Fruit fly (Drosophila melanogaster): ENCODE measurements around the gene CG34124.
A peak's percentile ranks its signal among the peaks of the same experiment; 100 is the strongest.

Gene CG34124

DNA sequence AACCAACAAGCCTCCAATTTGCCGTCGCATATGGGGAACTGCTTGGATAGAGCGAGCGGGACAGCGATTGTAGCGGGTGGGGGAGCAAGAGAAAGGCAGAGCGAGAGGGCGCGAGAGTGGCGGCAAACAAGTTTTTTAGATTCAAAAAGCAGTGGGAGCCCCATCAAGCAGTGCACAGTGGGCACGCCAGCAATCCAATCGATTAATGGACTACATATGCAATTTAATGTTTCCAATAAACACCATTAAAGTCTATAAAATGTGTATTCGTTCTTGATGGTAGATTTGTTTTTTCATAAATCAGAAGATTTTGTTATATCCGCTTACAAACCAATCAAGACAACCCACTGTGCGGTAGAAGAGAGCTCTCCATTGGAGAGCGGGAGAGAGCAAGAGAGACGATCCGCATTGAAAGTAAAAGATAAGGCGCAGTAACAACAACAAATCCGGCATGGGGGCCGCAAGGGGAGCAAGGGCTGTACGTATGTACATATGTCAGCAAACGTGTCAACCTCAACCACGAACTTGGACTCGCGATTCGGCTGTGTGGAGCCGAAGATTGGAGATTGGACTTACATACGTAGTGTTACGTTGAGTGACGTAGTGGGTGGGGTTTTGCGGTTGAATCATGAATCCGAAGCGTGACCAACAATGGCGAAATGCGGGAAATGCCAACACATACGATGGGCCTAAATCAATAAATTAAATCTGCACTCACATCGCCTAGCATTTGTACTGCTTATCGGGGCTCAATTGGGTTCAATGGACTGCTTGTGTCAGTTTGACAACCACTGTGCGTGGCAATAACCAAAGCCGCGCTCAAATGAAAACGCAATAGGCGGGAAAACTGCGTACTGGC, 39.4 kb downstream of the CG34124 start (continued):
- TF ChIP-seq sug (tag; optimal IDR thresholded peaks at IDR 0.05) (peak; percentile 100), Sry-β (GFP tag; optimal IDR thresholded peaks at IDR 0.05) (peak; percentile 78), CG33213 (GFP tag; optimal IDR thresholded peaks at IDR 0.05) (peak; percentile 99), CG13775 (GFP tag; optimal IDR thresholded peaks at IDR 0.05) (peak; percentile 99), CG3065 (GFP tag; optimal IDR thresholded peaks at IDR 0.05) (peak; percentile 98), ato (GFP tag; IDR thresholded peaks at IDR 0.05; ENCODE audit: partially characterized antibody) (peak; percentile 44; the same call in 1 of the 2 replicates), bsh (GFP tag; optimal IDR thresholded peaks at IDR 0.05) (peak; percentile 98 to 99), CG4404 (GFP tag; IDR thresholded peaks at IDR 0.05) (peak; percentile 98), inv (GFP tag; IDR thresholded peaks at IDR 0.05; ENCODE audit: partially characterized antibody) (peak; percentile 62), prd (optimal IDR thresholded peaks at IDR 0.05) (no peak), prd (GFP tag; IDR thresholded peaks at IDR 0.05) (peak; percentile 99), CG10209 (GFP tag; optimal IDR thresholded peaks at IDR 0.05) (peak; percentile 99), CG4707 (GFP tag; optimal IDR thresholded peaks at IDR 0.05) (peak; percentile 100), pnt (GFP tag; optimal IDR thresholded peaks at IDR 0.05) (peak; percentile 99), MTF-1 (GFP tag; optimal IDR thresholded peaks at IDR 0.05; ENCODE audit: borderline replicate concordance) (peak; percentile 98), usp (GFP tag; optimal IDR thresholded peaks at IDR 0.05) (no peak), zfh1 (GFP tag; IDR thresholded peaks at IDR 0.05) (peak; percentile 100), CG11696 (GFP tag; IDR thresholded peaks at IDR 0.05) (peak; percentile 96), Ssrp (tag; optimal IDR thresholded peaks at IDR 0.05) (peak; percentile 99), B-H1 (GFP tag; IDR thresholded peaks at IDR 0.05) (peak; percentile 99), CG10147 (GFP tag; optimal IDR thresholded peaks at IDR 0.05) (peak; percentile 97), CG17328 (GFP tag; IDR thresholded peaks at IDR 0.05) (peak; percentile 99), CG10431 (GFP tag; optimal IDR thresholded peaks at IDR 0.05) (peak; percentile 97), tio (GFP tag; optimal IDR thresholded peaks at IDR 0.05) (peak; percentile 99), CG17912 (GFP tag; optimal IDR thresholded peaks at IDR 0.05) (peak; percentile 96), CG33557 (GFP tag; optimal IDR thresholded peaks at IDR 0.05) (peak; percentile 98), eyg (GFP tag; optimal IDR thresholded peaks at IDR 0.05) (peak; percentile 98), CG12769 (tag; optimal IDR thresholded peaks at IDR 0.05) (peak; percentile 99), crc (GFP tag; optimal IDR thresholded peaks at IDR 0.05) (peak; percentile 99), H15 (GFP tag; IDR thresholded peaks at IDR 0.05) (peak; percentile 99), tgo (GFP tag; IDR thresholded peaks at IDR 0.05) (peak; percentile 99), Side (GFP tag; optimal IDR thresholded peaks at IDR 0.05) (peak; percentile 99), tin (GFP tag; optimal IDR thresholded peaks at IDR 0.05) (peak; percentile 99), Kr (GFP tag; optimal IDR thresholded peaks at IDR 0.05) (peak; percentile 87), Eip74EF (GFP tag; optimal IDR thresholded peaks at IDR 0.05) (peak; percentile 91 to 97), CG15601 (tag; optimal IDR thresholded peaks at IDR 0.05) (peak; percentile 98), Pdp1 (GFP tag; optimal IDR thresholded peaks at IDR 0.05) (peak; percentile 98 to 99), CG7556 (GFP tag; optimal IDR thresholded peaks at IDR 0.05) (peak; percentile 98), Opbp (GFP tag; IDR thresholded peaks at IDR 0.05; ENCODE audit: partially characterized antibody) (peak; percentile 66; the same call in 2 of the 3 replicates), CG4730 (GFP tag; IDR thresholded peaks at IDR 0.05) (peak; percentile 99), Hand (GFP tag; optimal IDR thresholded peaks at IDR 0.05) (peak; percentile 94), sob (GFP tag; IDR thresholded peaks at IDR 0.05) (peak; percentile 99), unc-4 (GFP tag; IDR thresholded peaks at IDR 0.05; ENCODE audit: partially characterized antibody) (no peak; the same call in 1 of the 2 replicates), fd102C (GFP tag; optimal IDR thresholded peaks at IDR 0.05) (peak; percentile 78), CG7271 (tag; optimal IDR thresholded peaks at IDR 0.05) (peak; percentile 89), da (GFP tag; optimal IDR thresholded peaks at IDR 0.05) (peak; percentile 99), CG1647 (GFP tag; optimal IDR thresholded peaks at IDR 0.05) (peak; percentile 99)

Data from whole organism, embryonic.